Fruit fly (Drosophila melanogaster) whole organism, embryonic: ENCODE data around the gene CG32767.
A peak's percentile ranks its signal among the peaks of the same experiment; 100 is the strongest.

Source experiments
- Abd-B ChIP-seq: fragments of 200-800 bp; sonication (Bioruptor generic); optimal IDR thresholded peaks from 2 replicates; lab custom pipeline; 2018; ENCODE audit warnings: missing biosample characterization, mild to moderate bottlenecking, missing genetic modification characterization, moderate library complexity
- Atf3 ChIP-seq: fragments of 200-800 bp; sonication (Bioruptor generic); optimal IDR thresholded peaks from 3 replicates; lab custom pipeline; 2016; ENCODE audit warnings: missing biosample characterization, missing genetic modification characterization
- Atf6 ChIP-seq: fragments of 200-800 bp; sonication (Bioruptor generic); IDR thresholded peaks from 2 replicates; pipeline ENCODE4 v1.3.6; 2022; ENCODE audit warnings: missing biosample characterization, missing genetic modification characterization
- B-H2 ChIP-seq: fragments of 200-800 bp; sonication (Bioruptor generic); optimal IDR thresholded peaks from 2 replicates; lab custom pipeline; 2018; ENCODE audit warnings: missing biosample characterization, mild to moderate bottlenecking, missing genetic modification characterization
- CG10147 ChIP-seq: fragments of 200-800 bp; sonication (Bioruptor generic); optimal IDR thresholded peaks from 2 replicates; lab custom pipeline; 2019; ENCODE audit warnings: missing biosample characterization, mild to moderate bottlenecking, missing genetic modification characterization, moderate library complexity
- CG10274 ChIP-seq: fragments of 200-800 bp; sonication (Bioruptor generic); optimal IDR thresholded peaks from 3 replicates; lab custom pipeline; 2017; ENCODE audit warnings: missing biosample characterization, mild to moderate bottlenecking, missing genetic modification characterization
- CG11504 ChIP-seq: fragments of 200-800 bp; sonication (Bioruptor generic); optimal IDR thresholded peaks from 3 replicates; lab custom pipeline; 2019; ENCODE audit warnings: missing biosample characterization, mild to moderate bottlenecking, missing genetic modification characterization, moderate library complexity
- CG11695 ChIP-seq: fragments of 200-800 bp; sonication (Bioruptor generic); IDR thresholded peaks from 3 replicates; pipeline ENCODE4 v1.3.6; 2022; ENCODE audit warnings: missing biosample characterization, missing genetic modification characterization
- CG11696 ChIP-seq: fragments of 200-800 bp; sonication (Bioruptor generic); IDR thresholded peaks from 2 replicates; pipeline ENCODE4 v1.3.6; 2022; ENCODE audit warnings: missing biosample characterization, missing genetic modification characterization
- CG12071 ChIP-seq: fragments of 200-800 bp; sonication (Bioruptor generic); optimal IDR thresholded peaks from 3 replicates; lab custom pipeline; 2018; ENCODE audit warnings: missing biosample characterization, mild to moderate bottlenecking, missing genetic modification characterization
- CG12659 ChIP-seq: fragments of 200-800 bp; sonication (Bioruptor generic); optimal IDR thresholded peaks from 3 replicates; lab custom pipeline; 2017; ENCODE audit warnings: mild to moderate bottlenecking, missing biosample characterization, missing genetic modification reagents, missing genetic modification characterization
- CG15073 ChIP-seq: fragments of 200-800 bp; sonication (Bioruptor generic); optimal IDR thresholded peaks from 2 replicates; lab custom pipeline; 2016; ENCODE audit warnings: missing biosample characterization, missing genetic modification characterization
- CG15601 ChIP-seq: fragments of 200-800 bp; sonication (Bioruptor generic); optimal IDR thresholded peaks from 3 replicates; lab custom pipeline; 2019; ENCODE audit warnings: missing biosample characterization, mild to moderate bottlenecking, missing genetic modification characterization, moderate library complexity
- CG17385 ChIP-seq: fragments of 200-800 bp; sonication (Bioruptor generic); optimal IDR thresholded peaks from 3 replicates; lab custom pipeline; 2018; ENCODE audit warnings: missing biosample characterization, mild to moderate bottlenecking, missing genetic modification characterization
- CG18262 ChIP-seq: fragments of 200-800 bp; optimal IDR thresholded peaks from 3 replicates; lab custom pipeline; 2019; ENCODE audit warnings: missing biosample characterization, mild to moderate bottlenecking, missing genetic modification characterization, moderate library complexity
- CG3065 ChIP-seq: fragments of 200-800 bp; sonication (Bioruptor generic); optimal IDR thresholded peaks from 2 replicates; lab custom pipeline; 2016; ENCODE audit warnings: missing biosample characterization, missing genetic modification characterization
- CG4854 ChIP-seq: fragments of 200-800 bp; sonication (Bioruptor generic); optimal IDR thresholded peaks from 2 replicates; lab custom pipeline; 2016; ENCODE audit warnings: missing biosample characterization, missing genetic modification characterization, inconsistent platforms
- CG6654 ChIP-seq: fragments of 200-800 bp; sonication (Bioruptor generic); optimal IDR thresholded peaks from 2 replicates; lab custom pipeline; 2017; ENCODE audit warnings: missing biosample characterization, mild to moderate bottlenecking, missing genetic modification characterization
- CG7556 ChIP-seq: fragments of 200-800 bp; sonication (Bioruptor generic); optimal IDR thresholded peaks from 2 replicates; lab custom pipeline; 2017; ENCODE audit warnings: missing biosample characterization, mild to moderate bottlenecking, missing genetic modification characterization
- CG8281 ChIP-seq: fragments of 200-800 bp; sonication (Bioruptor generic); optimal IDR thresholded peaks from 2 replicates; lab custom pipeline; 2018; ENCODE audit warnings: missing biosample characterization, mild to moderate bottlenecking, missing genetic modification characterization, moderate library complexity
- CG9876 ChIP-seq: fragments of 200-800 bp; sonication (Bioruptor generic); optimal IDR thresholded peaks from 2 replicates; lab custom pipeline; 2016; ENCODE audit warnings: missing biosample characterization, missing genetic modification characterization
- CkIIα-i1 ChIP-seq: fragments of 200-800 bp; sonication (Bioruptor generic); IDR thresholded peaks from 2 replicates; pipeline ENCODE4 v1.3.6; 2022; ENCODE audit warnings: missing biosample characterization, missing genetic modification characterization
- Dref ChIP-seq: fragments of 200-800 bp; sonication (Bioruptor generic); IDR thresholded peaks from 2 replicates; pipeline ENCODE4 v1.3.6; 2022; ENCODE audit warnings: missing biosample characterization, missing genetic modification characterization
- Eip74EF ChIP-seq, 2 experiments: fragments of 200-800 bp in 1 of 2; fragments of >200 bp in 1 of 2; sonication (Bioruptor generic) in 1 of 2; optimal IDR thresholded peaks; 2 replicates each; lab custom pipeline; 2017 to 2019; ENCODE audit warnings: missing biosample characterization in 2 of 2, missing genetic modification characterization in 2 of 2, mild to moderate bottlenecking in 1 of 2, moderate library complexity in 1 of 2
- Max ChIP-seq: fragments of 200-800 bp; sonication (Bioruptor generic); optimal IDR thresholded peaks from 2 replicates; lab custom pipeline; 2016; ENCODE audit warnings: missing biosample characterization, mild to moderate bottlenecking, missing genetic modification characterization
- Myb ChIP-seq: fragments of 200-800 bp; sonication (Bioruptor generic); optimal IDR thresholded peaks from 2 replicates; lab custom pipeline; 2016; ENCODE audit warnings: missing biosample characterization, missing genetic modification characterization
- Oli ChIP-seq: fragments of 200-800 bp; sonication (Bioruptor generic); optimal IDR thresholded peaks from 2 replicates; lab custom pipeline; 2018; ENCODE audit warnings: missing biosample characterization, mild to moderate bottlenecking, missing genetic modification characterization, moderate library complexity
- Spps ChIP-seq: fragments of 200-800 bp; sonication (Bioruptor generic); optimal IDR thresholded peaks from 2 replicates; lab custom pipeline; 2018; ENCODE audit warnings: missing biosample characterization, mild to moderate bottlenecking, missing genetic modification characterization
- al ChIP-seq: fragments of 200-800 bp; sonication (Bioruptor generic); IDR thresholded peaks from 2 replicates; pipeline ENCODE4 v1.3.6; 2022; ENCODE audit warnings: missing biosample characterization, missing genetic modification characterization
- ap ChIP-seq: fragments of 200-800 bp; sonication (Bioruptor generic); IDR thresholded peaks from 2 replicates; pipeline ENCODE4 v1.3.6; 2022; ENCODE audit warnings: missing biosample characterization, missing genetic modification characterization
- cas ChIP-seq: fragments of 200-800 bp; sonication (Bioruptor generic); IDR thresholded peaks from 2 replicates; pipeline ENCODE4 v1.3.6; 2022; ENCODE audit warnings: missing biosample characterization, missing genetic modification characterization
- ci ChIP-seq: fragments of 200-800 bp; sonication (Bioruptor generic); IDR thresholded peaks from 3 replicates; pipeline ENCODE4 v1.3.6; 2022; ENCODE audit warnings: missing biosample characterization, missing genetic modification characterization
- dmrt11E ChIP-seq: fragments of 200-800 bp; sonication (Bioruptor generic); optimal IDR thresholded peaks from 3 replicates; lab custom pipeline; 2018; ENCODE audit warnings: missing biosample characterization, mild to moderate bottlenecking, missing genetic modification characterization, moderate library complexity
- gem ChIP-seq: fragments of 200-800 bp; sonication (Bioruptor generic); optimal IDR thresholded peaks from 2 replicates; lab custom pipeline; 2019; ENCODE audit warnings: missing biosample characterization, mild to moderate bottlenecking, missing genetic modification characterization, moderate library complexity
- grau ChIP-seq: fragments of 200-800 bp; optimal IDR thresholded peaks from 3 replicates; lab custom pipeline; 2019; ENCODE audit warnings: missing biosample characterization, mild to moderate bottlenecking, missing genetic modification characterization, moderate library complexity
- ind ChIP-seq: fragments of 200-800 bp; sonication (Bioruptor generic); optimal IDR thresholded peaks from 3 replicates; lab custom pipeline; 2016; ENCODE audit warnings: missing biosample characterization, missing genetic modification characterization
- jumu ChIP-seq: fragments of 200-800 bp; sonication (Bioruptor generic); optimal IDR thresholded peaks from 3 replicates; lab custom pipeline; 2016; ENCODE audit warnings: missing biosample characterization, missing genetic modification characterization
- lola ChIP-seq, 3 experiments: fragments of >200 bp in 2 of 3; fragments of 200-800 bp in 1 of 3; sonication (Bioruptor generic) in 1 of 3; optimal IDR thresholded peaks; 2 replicates each; lab custom pipeline; 2017 to 2019; ENCODE audit warnings: missing biosample characterization in 3 of 3, missing genetic modification characterization in 3 of 3, mild to moderate bottlenecking in 1 of 3, moderate library complexity in 1 of 3
- maf-S ChIP-seq: fragments of 200-800 bp; sonication (Bioruptor generic); optimal IDR thresholded peaks from 2 replicates; lab custom pipeline; 2016; ENCODE audit warnings: missing biosample characterization, missing genetic modification characterization
- nerfin-2 ChIP-seq: fragments of 200-800 bp; sonication (Bioruptor generic); IDR thresholded peaks from 2 replicates; pipeline ENCODE4 v1.3.6; 2022; ENCODE audit warnings: missing biosample characterization, missing genetic modification characterization; ENCODE audit not compliant: partially characterized antibody
- pan ChIP-seq, 4 experiments: fragments of >200 bp in 3 of 4; fragments of 200-800 bp in 1 of 4; sonication (Bioruptor generic) in 1 of 4; optimal IDR thresholded peaks in 3 of 4; IDR thresholded peaks in 1 of 4; 2 replicates each; pipeline versions ENCODE4 v1.3.6 to Lab custom; 2017 to 2022; ENCODE audit warnings: missing biosample characterization in 2 of 4, missing genetic modification characterization in 2 of 4, mixed read lengths in 1 of 4
- run ChIP-seq: fragments of 200-800 bp; sonication (Bioruptor generic); optimal IDR thresholded peaks from 3 replicates; lab custom pipeline; 2018; ENCODE audit warnings: missing biosample characterization, mild to moderate bottlenecking, missing genetic modification characterization
- salm ChIP-seq: fragments of 200-800 bp; sonication (Bioruptor generic); optimal IDR thresholded peaks from 2 replicates; lab custom pipeline; 2018; ENCODE audit warnings: missing biosample characterization, mild to moderate bottlenecking, missing genetic modification characterization
- sens ChIP-seq: fragments of 200-800 bp; sonication (Bioruptor generic); peaks from one replicate; lab custom pipeline; 2016; ENCODE audit warnings: missing biosample characterization, missing genetic modification characterization
- stwl ChIP-seq: fragments of 200-800 bp; sonication (Bioruptor generic); optimal IDR thresholded peaks from 3 replicates; lab custom pipeline; 2018; ENCODE audit warnings: missing biosample characterization, mild to moderate bottlenecking, missing genetic modification characterization, moderate library complexity
- tgo ChIP-seq: fragments of 200-800 bp; sonication (Bioruptor generic); IDR thresholded peaks from 3 replicates; pipeline ENCODE4 v1.3.6; 2022; ENCODE audit warnings: missing biosample characterization, missing genetic modification characterization
- ttk ChIP-seq: fragments of 200-800 bp; sonication (Bioruptor generic); IDR thresholded peaks from 2 replicates; pipeline ENCODE4 v2.1.2; 2022; ENCODE audit warnings: missing biosample characterization, missing genetic modification characterization
- unpg ChIP-seq: fragments of 200-800 bp; sonication (Bioruptor generic); optimal IDR thresholded peaks from 3 replicates; lab custom pipeline; 2018; ENCODE audit warnings: missing biosample characterization, mild to moderate bottlenecking, missing genetic modification characterization, moderate library complexity
- zf30C ChIP-seq: fragments of 200-800 bp; sonication (Bioruptor generic); optimal IDR thresholded peaks from 3 replicates; lab custom pipeline; 2018; ENCODE audit warnings: missing biosample characterization, mild to moderate bottlenecking, missing genetic modification characterization

CG32767 gene

DNA sequence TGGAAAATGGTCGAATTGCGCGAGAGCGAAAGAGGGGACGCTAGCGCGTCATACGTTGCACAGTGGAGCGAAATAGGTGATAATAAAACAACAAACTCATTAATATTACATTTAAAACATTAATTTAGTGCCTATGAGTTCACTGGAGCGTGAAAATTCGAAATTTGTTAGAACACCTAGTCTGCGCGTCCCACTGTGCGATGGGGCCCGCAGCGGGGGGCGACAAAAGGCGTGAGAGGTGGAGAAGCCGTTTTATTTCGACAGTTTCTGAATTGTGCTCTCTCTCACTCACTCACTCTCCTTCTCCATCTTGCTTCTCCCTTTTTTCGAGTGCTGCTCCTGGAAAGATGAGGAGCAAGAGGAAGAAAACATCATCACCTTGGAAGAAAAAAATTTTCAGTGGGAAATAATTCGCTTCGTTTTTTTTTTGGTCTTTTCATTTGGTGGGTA, 896 bp downstream of the CG32767 start (continued):
- TF ChIP-seq Eip74EF (GFP tag; optimal IDR thresholded peaks at IDR 0.05; lab: Kevin White, UChicago) (peak in 1 of 2 experiments; percentile 88), B-H2 (GFP tag; lab: Kevin White, UChicago) (peak; percentile 91), dmrt11E (peak; percentile 87), grau (tag; lab: Kevin White, UChicago) (peak; percentile 90), CG9876 (peak; percentile 78), Atf6 (peak; percentile 96), Atf3 (peak; percentile 90), CG15073 (peak; percentile 44), run (tag; lab: Kevin White, UChicago) (peak; percentile 78), stwl (tag; lab: Kevin White, UChicago) (no peak), CG12659 (GFP tag; lab: Kevin White, UChicago) (peak; percentile 95), Abd-B (GFP tag; lab: Kevin White, UChicago) (peak; percentile 89), Myb (GFP tag; lab: Kevin White, UChicago) (peak; percentile 81), CG18262 (tag; lab: Kevin White, UChicago) (peak; percentile 90), CG10147 (GFP tag; lab: Kevin White, UChicago) (peak; percentile 74), sens (GFP tag; lab: Kevin White, UChicago) (peak; percentile 99), al (GFP tag; lab: Robert Waterston, UW) (peak; percentile 93), gem (peak; percentile 93), CG11696 (GFP tag; lab: Robert Waterston, UW) (peak; percentile 57), ci (GFP tag; lab: Robert Waterston, UW) (peak; percentile 98), salm (tag; lab: Kevin White, UChicago) (peak; percentile 81), CG17385 (GFP tag; lab: Kevin White, UChicago) (peak; percentile 89), CG8281 (tag; lab: Kevin White, UChicago) (peak; percentile 71), ind (GFP tag; lab: Kevin White, UChicago) (peak; percentile 92), CG12071 (GFP tag; lab: Kevin White, UChicago) (peak; percentile 95), Oli (tag; lab: Kevin White, UChicago) (peak; percentile 92), tgo (GFP tag; lab: Robert Waterston, UW) (peak; percentile 97), lola (GFP tag; optimal IDR thresholded peaks at IDR 0.05; lab: Kevin White, UChicago) (peak in 1 of 3 experiments; percentile 85), ttk (peak; percentile 96), CG10274 (peak; percentile 88), pan (optimal IDR thresholded peaks at IDR 0.05; lab: Kevin White, UChicago) (no peak), pan (GFP tag; optimal IDR thresholded peaks at IDR 0.05 in 1 of 2, IDR thresholded peaks at IDR 0.05 in 1 of 2) (peak in 1 of 2 experiments; percentile 98), nerfin-2 (GFP tag; lab: Robert Waterston, UW) (peak; percentile 74), CG7556 (GFP tag; lab: Kevin White, UChicago) (peak; percentile 94), CG11695 (GFP tag; lab: Robert Waterston, UW) (peak; percentile 96), CG11504 (tag; lab: Kevin White, UChicago) (peak; percentile 90), maf-S (GFP tag; lab: Kevin White, UChicago) (peak; percentile 93), unpg (GFP tag; lab: Kevin White, UChicago) (peak; percentile 92), CG3065 (GFP tag; lab: Kevin White, UChicago) (peak; percentile 51), cas (GFP tag; lab: Robert Waterston, UW) (peak; percentile 94), CG15601 (tag; lab: Kevin White, UChicago) (peak; percentile 81), Spps (tag; lab: Kevin White, UChicago) (peak; percentile 69), CG4854 (GFP tag; lab: Kevin White, UChicago) (peak; percentile 91), zf30C (GFP tag; lab: Kevin White, UChicago) (no peak), Dref (GFP tag; lab: Robert Waterston, UW) (peak; percentile 45), Max (GFP tag; lab: Kevin White, UChicago) (peak; percentile 89), jumu (peak; percentile 96), CkIIα-i1 (peak; percentile 72), CG6654 (GFP tag; lab: Kevin White, UChicago) (peak; percentile 81), ap (GFP tag; lab: Robert Waterston, UW) (peak; percentile 96)
